Fruit fly (Drosophila melanogaster) Kc167 (cell line): ENCODE measurements around the gene CG17777.

Experiments
- insv ChIP-seq: fragments of >200 bp; optimal IDR thresholded peaks from 3 replicates; lab custom pipeline; 2018; ENCODE audit warnings: missing external identifiers
- psq ChIP-seq: fragments of >200 bp; optimal IDR thresholded peaks from 2 replicates; lab custom pipeline; 2017; ENCODE audit warnings: missing external identifiers

- TF ChIP-seq psq (lab: Kevin White, UChicago) (no peak), insv (lab: Kevin White, UChicago) (no peak)
These were observed 46.2 kb upstream of the CG17777 start for dm6 chrX:2140487-2140886.
